Fruit fly (Drosophila melanogaster): ENCODE measurements around the gene CG5984.
A peak's percentile ranks its signal among the peaks of the same experiment; 100 is the strongest.

Gene CG5984

DNA sequence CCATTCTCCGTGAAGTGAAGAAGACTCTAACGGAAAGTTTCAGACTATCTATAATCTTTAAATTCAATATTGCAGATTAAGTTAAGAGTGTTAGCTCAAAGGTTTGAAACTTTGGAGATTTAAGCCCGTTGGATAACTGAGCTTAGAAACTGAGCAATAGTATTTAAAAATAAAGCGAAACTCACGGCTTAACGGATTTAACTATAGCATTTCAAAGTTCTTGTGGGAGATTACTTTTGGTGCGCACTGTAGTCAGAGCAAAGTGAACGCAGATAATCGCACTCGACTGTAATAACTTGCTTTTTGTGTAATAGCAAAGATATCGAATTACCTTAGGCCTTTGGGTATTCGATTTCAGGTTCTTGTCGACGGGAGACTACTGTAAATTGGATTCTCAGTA, 34.5 kb upstream of the CG5984 start, which contains the start of gene mrt (continued):
- TF ChIP-seq lola (GFP tag; optimal IDR thresholded peaks at IDR 0.05) (peak in 1 of 3 experiments; percentile 23), CG6765 (GFP tag; optimal IDR thresholded peaks at IDR 0.05) (no peak), CG9876 (GFP tag; optimal IDR thresholded peaks at IDR 0.05) (peak; percentile 17), Drgx (GFP tag; IDR thresholded peaks at IDR 0.05) (peak; percentile 56; the same call in 1 of the 2 replicates), kni (GFP tag; optimal IDR thresholded peaks at IDR 0.05) (no peak), BEAF-32 (GFP tag; optimal IDR thresholded peaks at IDR 0.05) (no peak), gro (GFP tag; optimal IDR thresholded peaks at IDR 0.05) (peak; percentile 36), CG6272 (GFP tag; IDR thresholded peaks at IDR 0.05) (no peak), CG18599 (GFP tag; optimal IDR thresholded peaks at IDR 0.05) (peak; percentile 55), CG7556 (GFP tag; optimal IDR thresholded peaks at IDR 0.05) (peak; percentile 61), CG15514 (GFP tag; optimal IDR thresholded peaks at IDR 0.05) (peak; percentile 49), Bteb2 (GFP tag; optimal IDR thresholded peaks at IDR 0.05) (peak; percentile 52), dysf (GFP tag; IDR thresholded peaks at IDR 0.05) (peak; percentile 50; the same call in 1 of the 3 replicates), CG3163 (GFP tag; optimal IDR thresholded peaks at IDR 0.05) (peak; percentile 50), Kr (GFP tag; optimal IDR thresholded peaks at IDR 0.05) (no peak), H15 (GFP tag; IDR thresholded peaks at IDR 0.05) (peak; percentile 41; the same call in 1 of the 3 replicates), CG13296 (GFP tag; optimal IDR thresholded peaks at IDR 0.05) (no peak), row (GFP tag; IDR thresholded peaks at IDR 0.05) (peak; percentile 88), usp (GFP tag; optimal IDR thresholded peaks at IDR 0.05) (no peak), dmrt11E (tag; optimal IDR thresholded peaks at IDR 0.05) (peak; percentile 15), CG7839 (tag; optimal IDR thresholded peaks at IDR 0.05) (peak; percentile 71), Deaf1 (tag; optimal IDR thresholded peaks at IDR 0.05) (no peak), CG12104 (GFP tag; optimal IDR thresholded peaks at IDR 0.05) (peak; percentile 36), CG9437 (GFP tag; optimal IDR thresholded peaks at IDR 0.05) (peak; percentile 16), BtbVII (GFP tag; optimal IDR thresholded peaks at IDR 0.05) (no peak), CG2120 (GFP tag; optimal IDR thresholded peaks at IDR 0.05) (peak; percentile 85), CG6854 (GFP tag; optimal IDR thresholded peaks at IDR 0.05) (no peak), grn (GFP tag; optimal IDR thresholded peaks at IDR 0.05) (no peak), pum (GFP tag; optimal IDR thresholded peaks at IDR 0.05) (peak; percentile 54), bsh (GFP tag; optimal IDR thresholded peaks at IDR 0.05) (peak in 1 of 2 experiments; percentile 35), otp (GFP tag; IDR thresholded peaks at IDR 0.05) (peak; percentile 52; the same call in 1 of the 3 replicates), CG4854 (GFP tag; optimal IDR thresholded peaks at IDR 0.05) (no peak), CG6813 (GFP tag; optimal IDR thresholded peaks at IDR 0.05) (peak; percentile 29), Adf1 (GFP tag; IDR thresholded peaks at IDR 0.05) (no peak), Elba2 (GFP tag; optimal IDR thresholded peaks at IDR 0.05) (no peak), CG7372 (GFP tag; IDR thresholded peaks at IDR 0.05) (0 out of 2 replicates have a peak, but pooled peaks have one; percentile 46), Hand (GFP tag; optimal IDR thresholded peaks at IDR 0.05) (peak; percentile 18), CG2199 (GFP tag; IDR thresholded peaks at IDR 0.05) (no peak), Awh (GFP tag; IDR thresholded peaks at IDR 0.05) (no peak), CG17328 (GFP tag; IDR thresholded peaks at IDR 0.05) (0 out of 2 replicates have a peak, but pooled peaks have one; percentile 43), tgo (GFP tag; IDR thresholded peaks at IDR 0.05) (peak; percentile 38; the same call in 1 of the 3 replicates), CG1603 (tag; optimal IDR thresholded peaks at IDR 0.05) (peak; percentile 31), zen2 (GFP tag; IDR thresholded peaks at IDR 0.05; ENCODE audit: partially characterized antibody) (no peak), Bdp1 (GFP tag; optimal IDR thresholded peaks at IDR 0.05) (peak; percentile 19), lilli (GFP tag; optimal IDR thresholded peaks at IDR 0.05) (peak; percentile 83), salm (tag; optimal IDR thresholded peaks at IDR 0.05) (peak; percentile 17), sima (GFP tag; optimal IDR thresholded peaks at IDR 0.05) (no peak), tup (GFP tag; optimal IDR thresholded peaks at IDR 0.05) (no peak), fru (optimal IDR thresholded peaks at IDR 0.05) (no peak), nerfin-2 (GFP tag; IDR thresholded peaks at IDR 0.05; ENCODE audit: partially characterized antibody) (no peak), Atf6 (GFP tag; IDR thresholded peaks at IDR 0.05) (peak; percentile 66)
